Worm (Caenorhabditis elegans) whole organism, late embryonic: ENCODE measurements around the gene H42K12.3.
A peak's percentile ranks its signal among the peaks of the same experiment; 100 is the strongest.

Experiments
- C38D4.7 ChIP-seq: fragments of 200-800 bp; sonication (Bioruptor generic); optimal IDR thresholded peaks from 2 replicates; lab custom pipeline; 2018; ENCODE audit warnings: mild to moderate bottlenecking, missing genetic modification characterization, moderate library complexity, missing compliant biosample characterization
- F13H6.1 ChIP-seq: sonication (generic microtip); optimal IDR thresholded peaks from 2 replicates; lab custom pipeline; 2016; ENCODE audit warnings: missing genetic modification characterization, missing compliant biosample characterization
- K02D7.2 ChIP-seq: sonication (generic microtip); optimal IDR thresholded peaks from 2 replicates; lab custom pipeline; 2017; ENCODE audit warnings: mild to moderate bottlenecking, missing genetic modification characterization, missing compliant biosample characterization
- T23F11.4 ChIP-seq: fragments of 200-800 bp; sonication (Bioruptor generic); optimal IDR thresholded peaks from 2 replicates; lab custom pipeline; 2018; ENCODE audit warnings: mild to moderate bottlenecking, missing genetic modification characterization, missing compliant biosample characterization
- Y22D7AL.16 ChIP-seq: sonication (generic microtip); optimal IDR thresholded peaks from 2 replicates; lab custom pipeline; 2016; ENCODE audit warnings: missing genetic modification characterization, missing compliant biosample characterization
- ahr-1 ChIP-seq: sonication (generic microtip); optimal IDR thresholded peaks from 2 replicates; lab custom pipeline; 2016; ENCODE audit warnings: missing genetic modification characterization, missing compliant biosample characterization
- ceh-14 ChIP-seq: sonication (generic microtip); optimal IDR thresholded peaks from 2 replicates; lab custom pipeline; 2016; ENCODE audit warnings: missing genotype, missing genetic modification characterization, missing compliant biosample characterization
- ceh-19 ChIP-seq: fragments of 200-800 bp; sonication (Bioruptor generic); optimal IDR thresholded peaks from 2 replicates; lab custom pipeline; 2018; ENCODE audit warnings: mild to moderate bottlenecking, missing genetic modification characterization, missing compliant biosample characterization
- ceh-2 ChIP-seq: sonication (generic microtip); optimal IDR thresholded peaks from 2 replicates; lab custom pipeline; 2016; ENCODE audit warnings: missing genotype, missing genetic modification characterization, missing compliant biosample characterization
- ceh-22 ChIP-seq: sonication (generic microtip); optimal IDR thresholded peaks from 2 replicates; lab custom pipeline; 2017; ENCODE audit warnings: missing biosample characterization, missing genetic modification characterization
- ceh-24 ChIP-seq: sonication (generic microtip); optimal IDR thresholded peaks from 2 replicates; lab custom pipeline; 2016; ENCODE audit warnings: mild to moderate bottlenecking, missing genetic modification characterization, missing compliant biosample characterization
- ceh-30 ChIP-seq: fragments of 150-350 bp; optimal IDR thresholded peaks from 2 replicates; lab custom pipeline; 2014; ENCODE audit warnings: missing biosample characterization, missing genetic modification characterization
- ceh-31 ChIP-seq: sonication (generic microtip); optimal IDR thresholded peaks from 2 replicates; lab custom pipeline; 2016; ENCODE audit warnings: missing genetic modification characterization, missing compliant biosample characterization
- ceh-34 ChIP-seq: sonication (generic microtip); optimal IDR thresholded peaks from 2 replicates; lab custom pipeline; 2016; ENCODE audit warnings: mild to moderate bottlenecking, missing genetic modification characterization, missing compliant biosample characterization
- ceh-45 ChIP-seq: fragments of 200-800 bp; sonication (Bioruptor generic); IDR thresholded peaks from 2 replicates; pipeline ENCODE4 v1.3.6; 2022; ENCODE audit warnings: missing genetic modification reagents, missing genetic modification characterization, missing compliant biosample characterization
- ceh-48 ChIP-seq: sonication (generic microtip); optimal IDR thresholded peaks from 2 replicates; lab custom pipeline; 2016; ENCODE audit warnings: missing genetic modification characterization, inconsistent platforms, missing compliant biosample characterization
- ceh-6 ChIP-seq: fragments of 200-800 bp; sonication (Bioruptor generic); optimal IDR thresholded peaks from 2 replicates; lab custom pipeline; 2018; ENCODE audit warnings: mild to moderate bottlenecking, missing genetic modification characterization, missing compliant biosample characterization
- che-1 ChIP-seq: sonication (generic microtip); optimal IDR thresholded peaks from 2 replicates; lab custom pipeline; 2016; ENCODE audit warnings: mild to moderate bottlenecking, missing genetic modification characterization, missing compliant biosample characterization
- dmd-4 ChIP-seq: sonication (generic microtip); optimal IDR thresholded peaks from 2 replicates; lab custom pipeline; 2016; ENCODE audit warnings: borderline replicate concordance, missing genetic modification characterization, missing compliant biosample characterization
- elt-2 ChIP-seq: sonication (generic microtip); optimal IDR thresholded peaks from 2 replicates; lab custom pipeline; 2016; ENCODE audit warnings: missing genetic modification reagents, missing genetic modification characterization, missing compliant biosample characterization
- ets-4 ChIP-seq: sonication (generic microtip); optimal IDR thresholded peaks from 2 replicates; lab custom pipeline; 2016; ENCODE audit warnings: missing genetic modification characterization, missing compliant biosample characterization
- eyg-1 ChIP-seq: sonication (generic microtip); optimal IDR thresholded peaks from 2 replicates; lab custom pipeline; 2016; ENCODE audit warnings: missing genotype, missing genetic modification characterization, missing compliant biosample characterization
- fax-1 ChIP-seq: sonication (generic microtip); optimal IDR thresholded peaks from 2 replicates; lab custom pipeline; 2016; ENCODE audit warnings: missing genotype, missing genetic modification characterization, missing compliant biosample characterization
- fkh-10 ChIP-seq: fragments of 150-350 bp; optimal IDR thresholded peaks from 2 replicates; lab custom pipeline; 2014; ENCODE audit warnings: missing biosample characterization, missing genetic modification reagents, missing genetic modification characterization
- hlh-15 ChIP-seq: sonication (generic microtip); optimal IDR thresholded peaks from 2 replicates; lab custom pipeline; 2016; ENCODE audit warnings: missing genetic modification characterization, missing compliant biosample characterization
- hlh-6 ChIP-seq: sonication (generic microtip); optimal IDR thresholded peaks from 2 replicates; lab custom pipeline; 2016; ENCODE audit warnings: missing genotype, missing genetic modification characterization, missing compliant biosample characterization
- hlh-8 ChIP-seq: sonication (generic microtip); optimal IDR thresholded peaks from 2 replicates; lab custom pipeline; 2016; ENCODE audit warnings: missing genotype, missing genetic modification characterization, missing compliant biosample characterization
- lin-11 ChIP-seq: fragments of 200-800 bp; sonication (Bioruptor generic); optimal IDR thresholded peaks from 2 replicates; lab custom pipeline; 2018; ENCODE audit warnings: mild to moderate bottlenecking, missing genetic modification characterization, missing compliant biosample characterization
- madf-2 ChIP-seq: sonication (generic microtip); optimal IDR thresholded peaks from 2 replicates; lab custom pipeline; 2017; ENCODE audit warnings: missing genetic modification characterization, missing compliant biosample characterization
- nfya-1 ChIP-seq: sonication (generic microtip); optimal IDR thresholded peaks from 2 replicates; lab custom pipeline; 2017; ENCODE audit warnings: missing genetic modification characterization, mild to moderate bottlenecking, missing compliant biosample characterization, antibody characterized with exemption, moderate library complexity
- nhr-11 ChIP-seq: fragments of 150-350 bp; optimal IDR thresholded peaks from 2 replicates; lab custom pipeline; 2014; ENCODE audit warnings: missing biosample characterization, missing genetic modification characterization
- nhr-232 ChIP-seq: sonication (generic microtip); optimal IDR thresholded peaks from 2 replicates; lab custom pipeline; 2016; ENCODE audit warnings: missing genetic modification characterization, missing compliant biosample characterization
- npax-4 ChIP-seq: sonication (generic microtip); optimal IDR thresholded peaks from 2 replicates; lab custom pipeline; 2016; ENCODE audit warnings: missing genetic modification characterization, missing compliant biosample characterization
- pag-3 ChIP-seq: sonication (generic microtip); optimal IDR thresholded peaks from 2 replicates; lab custom pipeline; 2016; ENCODE audit warnings: missing compliant biosample characterization, missing genetic modification characterization, borderline replicate concordance
- pat-9 ChIP-seq: fragments of 200-800 bp; sonication (Bioruptor generic); optimal IDR thresholded peaks from 2 replicates; lab custom pipeline; 2018; ENCODE audit warnings: mild to moderate bottlenecking, missing genetic modification characterization, moderate library complexity, missing compliant biosample characterization
- pax-1 ChIP-seq: fragments of 150-350 bp; optimal IDR thresholded peaks from 2 replicates; lab custom pipeline; 2014; ENCODE audit warnings: missing biosample characterization, missing genetic modification characterization
- pqm-1 ChIP-seq: sonication (generic microtip); optimal IDR thresholded peaks from 2 replicates; lab custom pipeline; 2016; ENCODE audit warnings: missing genetic modification characterization, missing compliant biosample characterization
- pros-1 ChIP-seq: fragments of 150-350 bp; optimal IDR thresholded peaks from 2 replicates; lab custom pipeline; 2014; ENCODE audit warnings: missing biosample characterization, missing genetic modification reagents, missing genetic modification characterization
- ref-2 ChIP-seq: sonication (generic microtip); optimal IDR thresholded peaks from 2 replicates; lab custom pipeline; 2016; ENCODE audit warnings: missing genetic modification characterization, missing compliant biosample characterization
- rnt-1 ChIP-seq: sonication (generic microtip); optimal IDR thresholded peaks from 2 replicates; lab custom pipeline; 2016; ENCODE audit warnings: missing genetic modification characterization, missing compliant biosample characterization
- sdc-2 ChIP-seq: sonication (generic microtip); optimal IDR thresholded peaks from 2 replicates; lab custom pipeline; 2016; ENCODE audit warnings: missing genotype, missing genetic modification characterization, missing compliant biosample characterization
- sox-4 ChIP-seq: sonication (generic microtip); optimal IDR thresholded peaks from 2 replicates; lab custom pipeline; 2017; ENCODE audit warnings: mild to moderate bottlenecking, missing genetic modification characterization, inconsistent platforms, missing compliant biosample characterization
- syd-9 ChIP-seq: sonication (generic microtip); optimal IDR thresholded peaks from 2 replicates; lab custom pipeline; 2016; ENCODE audit warnings: mild to moderate bottlenecking, missing genetic modification characterization, moderate library complexity, missing compliant biosample characterization
- tbx-2 ChIP-seq: sonication (generic microtip); optimal IDR thresholded peaks from 2 replicates; lab custom pipeline; 2016; ENCODE audit warnings: missing genetic modification characterization, missing compliant biosample characterization
- ttx-3 ChIP-seq: sonication (generic microtip); optimal IDR thresholded peaks from 2 replicates; lab custom pipeline; 2016; ENCODE audit warnings: missing genetic modification reagents, missing genetic modification characterization, missing compliant biosample characterization
- unc-3 ChIP-seq, 2 experiments: fragments of 200-800 bp in 1 of 2; sonication (Bioruptor generic) in 1 of 2; sonication (generic microtip) in 1 of 2; conservative IDR thresholded peaks in 1 of 2; optimal IDR thresholded peaks in 1 of 2; 2 replicates each; pipeline versions ENCODE4 v1.3.6 to Lab custom; 2016 to 2022; ENCODE audit warnings: missing compliant biosample characterization in 2 of 2, missing genetic modification characterization in 2 of 2, missing genetic modification reagents in 1 of 2
- zip-5 ChIP-seq: sonication (generic microtip); optimal IDR thresholded peaks from 2 replicates; lab custom pipeline; 2016; ENCODE audit warnings: missing genetic modification characterization, missing compliant biosample characterization
- ztf-16 ChIP-seq: sonication (generic microtip); optimal IDR thresholded peaks from 2 replicates; lab custom pipeline; 2017; ENCODE audit warnings: missing genetic modification characterization, missing compliant biosample characterization

H42K12.3 gene

ce11 chrX:1302267-1302666 lies 8.9 kb upstream of the H42K12.3 start (continued):
- TF ChIP-seq ceh-30 (tag; lab: Kevin White, UChicago) (peak; percentile 5), ttx-3 (tag; lab: Kevin White, UChicago) (no peak), unc-3 (GFP tag; conservative IDR thresholded peaks at IDR 0.05; lab: Robert Waterston, UW) (no peak), unc-3 (tag; optimal IDR thresholded peaks at IDR 0.05; lab: Kevin White, UChicago) (peak; percentile 24), tbx-2 (tag; lab: Kevin White, UChicago) (peak; percentile 94), pat-9 (tag; lab: Kevin White, UChicago) (no peak), C38D4.7 (GFP tag; lab: Kevin White, UChicago) (no peak), syd-9 (peak; percentile 67), hlh-15 (tag; lab: Kevin White, UChicago) (no peak), zip-5 (tag; lab: Kevin White, UChicago) (peak; percentile 17), eyg-1 (tag; lab: Kevin White, UChicago) (peak; percentile 74), ceh-19 (GFP tag; lab: Kevin White, UChicago) (peak; percentile 71), dmd-4 (tag; lab: Kevin White, UChicago) (peak; percentile 52), pros-1 (tag; lab: Kevin White, UChicago) (peak; percentile 77), F13H6.1 (tag; lab: Kevin White, UChicago) (peak; percentile 79), nhr-11 (tag; lab: Kevin White, UChicago) (no peak), madf-2 (tag; lab: Kevin White, UChicago) (peak; percentile 27), npax-4 (tag; lab: Kevin White, UChicago) (no peak), sdc-2 (tag; lab: Kevin White, UChicago) (peak; percentile 94), ahr-1 (tag; lab: Kevin White, UChicago) (no peak), rnt-1 (tag; lab: Kevin White, UChicago) (peak; percentile 68), ref-2 (peak; percentile 69), ceh-31 (tag; lab: Kevin White, UChicago) (peak; percentile 96), ceh-48 (tag; lab: Kevin White, UChicago) (peak; percentile 47), elt-2 (tag; lab: Kevin White, UChicago) (peak; percentile 64), che-1 (peak; percentile 30), sox-4 (no peak), ceh-14 (tag; lab: Kevin White, UChicago) (peak; percentile 26), ceh-34 (tag; lab: Kevin White, UChicago) (peak; percentile 85), fkh-10 (GFP tag; lab: Kevin White, UChicago) (no peak), Y22D7AL.16 (no peak), pax-1 (no peak), ceh-6 (GFP tag; lab: Kevin White, UChicago) (no peak), ets-4 (tag; lab: Kevin White, UChicago) (peak; percentile 77), ceh-45 (GFP tag; lab: Robert Waterston, UW) (no peak), K02D7.2 (tag; lab: Kevin White, UChicago) (no peak), lin-11 (tag; lab: Kevin White, UChicago) (no peak), nfya-1 (peak; percentile 82), ceh-2 (peak; percentile 84), ztf-16 (tag; lab: Kevin White, UChicago) (peak; percentile 17), nhr-232 (tag; lab: Kevin White, UChicago) (no peak), hlh-8 (peak; percentile 89), T23F11.4 (no peak), pag-3 (peak; percentile 47), hlh-6 (tag; lab: Kevin White, UChicago) (no peak), ceh-22 (tag; lab: Kevin White, UChicago) (peak; percentile 16), fax-1 (tag; lab: Kevin White, UChicago) (peak; percentile 54), pqm-1 (tag; lab: Kevin White, UChicago) (peak; percentile 56), ceh-24 (tag; lab: Kevin White, UChicago) (no peak)
